Worm (Caenorhabditis elegans): ENCODE measurements around the gene hars-1.
A peak's percentile ranks its signal among the peaks of the same experiment; 100 is the strongest.

ce11 chrIV:10852403-10852802, 6.4 kb upstream of the hars-1 start:
- peak in 1 of 3 experiments; percentile 29 for TF ChIP-seq dpl-1 (GFP tag; optimal IDR thresholded peaks at IDR 0.05)
- no peak for TF ChIP-seq ama-1 (optimal IDR thresholded peaks at IDR 0.05)
- no peak for TF ChIP-seq Y116A8C.19 (tag; optimal IDR thresholded peaks at IDR 0.05; ENCODE audit: borderline replicate concordance)
- TF ChIP-seq fos-1 (tag; optimal IDR thresholded peaks at IDR 0.05), result no peak
- peak in 1 of 6 experiments; percentile 16 for TF ChIP-seq elt-3 (tag; optimal IDR thresholded peaks at IDR 0.05)
- peak in 1 of 2 experiments; percentile 12 for TF ChIP-seq efl-1 (optimal IDR thresholded peaks at IDR 0.05)
- no peak for TF ChIP-seq efl-1 (GFP tag; optimal IDR thresholded peaks at IDR 0.05 in 1 of 2)
- TF ChIP-seq fkh-10 (GFP tag; optimal IDR thresholded peaks at IDR 0.05), result no peak
- no peak for TF ChIP-seq unc-30 (tag; optimal IDR thresholded peaks at IDR 0.05)
- no peak for TF ChIP-seq nhr-28 (tag; optimal IDR thresholded peaks at IDR 0.05)
- TF ChIP-seq pqm-1 (tag; optimal IDR thresholded peaks at IDR 0.05), result no peak
- TF ChIP-seq zag-1 (tag; optimal IDR thresholded peaks at IDR 0.05), result no peak
- no peak for TF ChIP-seq ceh-82 (tag; optimal IDR thresholded peaks at IDR 0.05)
- no peak for TF ChIP-seq lin-39 (tag; optimal IDR thresholded peaks at IDR 0.05)
- peak; percentile 0 for TF ChIP-seq tbx-2 (tag; optimal IDR thresholded peaks at IDR 0.05)
